Worm (Caenorhabditis elegans): Measurements from ENCODE around the gene Y57G11C.14.

- TF ChIP-seq elt-2 (tag; optimal IDR thresholded peaks at IDR 0.05) (no peak), mml-1 (tag; optimal IDR thresholded peaks at IDR 0.05) (no peak), zag-1 (tag; optimal IDR thresholded peaks at IDR 0.05) (no peak), fos-1 (tag; optimal IDR thresholded peaks at IDR 0.05) (no peak), elt-1 (tag; optimal IDR thresholded peaks at IDR 0.05) (no peak), unc-39 (tag; optimal IDR thresholded peaks at IDR 0.05) (no peak), mdl-1 (tag; optimal IDR thresholded peaks at IDR 0.05) (no peak), unc-62 (GFP tag; optimal IDR thresholded peaks at IDR 0.05) (no peak), ztf-11 (tag; optimal IDR thresholded peaks at IDR 0.05) (no peak), nhr-237 (tag; optimal IDR thresholded peaks at IDR 0.05) (no peak), lin-15B (tag; optimal IDR thresholded peaks at IDR 0.05) (no peak), ceh-82 (tag; optimal IDR thresholded peaks at IDR 0.05) (no peak)
Observed at ce11 chrIV:14797849-14798248, 1.3 kb upstream of the Y57G11C.14 start, which contains the start of gene arl-8.

Measured in whole organism, L3 larva.